Fruit fly (Drosophila melanogaster): Measurements from ENCODE around the gene Rsph9.
A peak's percentile ranks its signal among the peaks of the same experiment; 100 is the strongest.

Rsph9 gene

dm6 chr2L:17429788-17430587, 17.6 kb upstream of the Rsph9 start (continued):
- peak; percentile 48 for TF ChIP-seq ro (GFP tag; IDR thresholded peaks at IDR 0.05)
- peak; percentile 97 for TF ChIP-seq CG14710 (tag; optimal IDR thresholded peaks at IDR 0.05)
- TF ChIP-seq Gug (GFP tag; IDR thresholded peaks at IDR 0.05) = peak; percentile 66; the same call in 3 of the 4 replicates
- peak; percentile 69 for TF ChIP-seq CG7928 (GFP tag; optimal IDR thresholded peaks at IDR 0.05)
- peak; percentile 16 for TF ChIP-seq trh (GFP tag; optimal IDR thresholded peaks at IDR 0.05)
- TF ChIP-seq fd64A (GFP tag; optimal IDR thresholded peaks at IDR 0.05) = peak; percentile 63
- TF ChIP-seq amos (GFP tag; IDR thresholded peaks at IDR 0.05; ENCODE audit: partially characterized antibody) = no peak
- TF ChIP-seq danr (GFP tag; IDR thresholded peaks at IDR 0.05) = peak; percentile 93
- peak; percentile 88 for TF ChIP-seq Hand (GFP tag; optimal IDR thresholded peaks at IDR 0.05)
- TF ChIP-seq CG6765 (GFP tag; optimal IDR thresholded peaks at IDR 0.05) = peak; percentile 94
- TF ChIP-seq aop (GFP tag; IDR thresholded peaks at IDR 0.05) = 0 out of 2 replicates have a peak, but pooled peaks have one; percentile 67
- TF ChIP-seq Ets97D (GFP tag; optimal IDR thresholded peaks at IDR 0.05) = no peak
- TF ChIP-seq dmrt11E (tag; optimal IDR thresholded peaks at IDR 0.05) = peak; percentile 85
- no peak for TF ChIP-seq CG14965 (GFP tag; optimal IDR thresholded peaks at IDR 0.05; ENCODE audit: borderline replicate concordance)
- peak; percentile 100 for TF ChIP-seq dmrt99B (tag; optimal IDR thresholded peaks at IDR 0.05)
- TF ChIP-seq sqz (GFP tag; optimal IDR thresholded peaks at IDR 0.05) = peak; percentile 96
- peak; percentile 99 for TF ChIP-seq CG13424 (tag; optimal IDR thresholded peaks at IDR 0.05)
- no peak for TF ChIP-seq fru (optimal IDR thresholded peaks at IDR 0.05)
- TF ChIP-seq grau (tag; optimal IDR thresholded peaks at IDR 0.05) = peak; percentile 96
- peak; percentile 83 for TF ChIP-seq CG10543 (GFP tag; optimal IDR thresholded peaks at IDR 0.05)
- peak; percentile 77 for TF ChIP-seq CG4404 (GFP tag; IDR thresholded peaks at IDR 0.05)
- peak; percentile 70 for TF ChIP-seq toy (GFP tag; IDR thresholded peaks at IDR 0.05)
- TF ChIP-seq p53 (GFP tag; optimal IDR thresholded peaks at IDR 0.05) = no peak
- TF ChIP-seq Aef1 (GFP tag; IDR thresholded peaks at IDR 0.05) = peak; percentile 94
- peak; percentile 94 for TF ChIP-seq CG17385 (GFP tag; optimal IDR thresholded peaks at IDR 0.05)
- peak; percentile 59; the same call in 1 of the 2 replicates for TF ChIP-seq CG10959 (GFP tag; IDR thresholded peaks at IDR 0.05)
- no peak for TF ChIP-seq B-H2 (GFP tag; optimal IDR thresholded peaks at IDR 0.05)
- peak; percentile 38 for TF ChIP-seq pnt (GFP tag; optimal IDR thresholded peaks at IDR 0.05)
- peak; percentile 85 for TF ChIP-seq CG17568 (GFP tag; optimal IDR thresholded peaks at IDR 0.05)
- TF ChIP-seq Neu2 (GFP tag; optimal IDR thresholded peaks at IDR 0.05; ENCODE audit: borderline replicate concordance) = no peak
- no peak for TF ChIP-seq CG15479 (GFP tag; optimal IDR thresholded peaks at IDR 0.05)
- peak; percentile 86 for TF ChIP-seq psq (GFP tag; optimal IDR thresholded peaks at IDR 0.05)
- peak; percentile 27 for TF ChIP-seq chn (GFP tag; optimal IDR thresholded peaks at IDR 0.05)
- TF ChIP-seq trem (tag; optimal IDR thresholded peaks at IDR 0.05) = peak; percentile 94
- TF ChIP-seq vfl (GFP tag; optimal IDR thresholded peaks at IDR 0.05) = peak; percentile 22
- peak; percentile 85 for TF ChIP-seq Hsf (GFP tag; optimal IDR thresholded peaks at IDR 0.05)
- TF ChIP-seq dati (GFP tag; IDR thresholded peaks at IDR 0.05) = peak; percentile 58; the same call in 1 of the 2 replicates
- TF ChIP-seq kay (GFP tag; optimal IDR thresholded peaks at IDR 0.05) = no peak
- TF ChIP-seq gt (GFP tag; IDR thresholded peaks at IDR 0.05) = peak; percentile 71; the same call in 1 of the 2 replicates
- peak; percentile 39; the same call in 1 of the 2 replicates for TF ChIP-seq MBD-R2 (GFP tag; IDR thresholded peaks at IDR 0.05)
- peak; percentile 97 for TF ChIP-seq CG13296 (GFP tag; optimal IDR thresholded peaks at IDR 0.05)
- peak; percentile 65 for TF ChIP-seq CG13123 (GFP tag; optimal IDR thresholded peaks at IDR 0.05)
- peak; percentile 90 for TF ChIP-seq gsb-n (tag; optimal IDR thresholded peaks at IDR 0.05)
- peak; percentile 94 for TF ChIP-seq az2 (GFP tag; optimal IDR thresholded peaks at IDR 0.05)
- TF ChIP-seq eve (GFP tag; optimal IDR thresholded peaks at IDR 0.05) = peak in 1 of 2 experiments; percentile 95
- no peak for TF ChIP-seq CG10321 (GFP tag; IDR thresholded peaks at IDR 0.05)
- TF ChIP-seq sob (GFP tag; IDR thresholded peaks at IDR 0.05) = peak; percentile 54; the same call in 1 of the 2 replicates
- TF ChIP-seq CG12104 (GFP tag; optimal IDR thresholded peaks at IDR 0.05) = peak; percentile 80
- TF ChIP-seq cg (GFP tag; optimal IDR thresholded peaks at IDR 0.05) = no peak
- TF ChIP-seq Nf-YA (GFP tag; IDR thresholded peaks at IDR 0.05) = peak; percentile 89
